Fruit fly (Drosophila melanogaster): Measurements from ENCODE around the gene Ube4A.
A peak's percentile ranks its signal among the peaks of the same experiment; 100 is the strongest.

Ube4A gene

dm6 chr2L:6610683-6611373 is 47.5 kb upstream of the Ube4A start, which contains the start of gene CG11050 (continued):
- peak; percentile 81 for TF ChIP-seq CG12942 (GFP tag; optimal IDR thresholded peaks at IDR 0.05)
- peak; percentile 79 for TF ChIP-seq phol (tag; optimal IDR thresholded peaks at IDR 0.05)
- peak; percentile 94 for TF ChIP-seq nerfin-1 (tag; optimal IDR thresholded peaks at IDR 0.05)
- TF ChIP-seq dpn (GFP tag; optimal IDR thresholded peaks at IDR 0.05): peak; percentile 84 to 90
- peak; percentile 85 for TF ChIP-seq chn (GFP tag; optimal IDR thresholded peaks at IDR 0.05)
- TF ChIP-seq CG6272 (GFP tag; IDR thresholded peaks at IDR 0.05): peak; percentile 52; the same call in 1 of the 2 replicates
- TF ChIP-seq YL-1 (GFP tag; optimal IDR thresholded peaks at IDR 0.05): peak; percentile 58
- TF ChIP-seq CG32772 (GFP tag; IDR thresholded peaks at IDR 0.05): peak; percentile 46; the same call in 1 of the 2 replicates
- TF ChIP-seq CG1602 (GFP tag; optimal IDR thresholded peaks at IDR 0.05): peak; percentile 70
- peak; percentile 60 for TF ChIP-seq amos (GFP tag; IDR thresholded peaks at IDR 0.05; ENCODE audit: partially characterized antibody)
- peak; percentile 44 for TF ChIP-seq CG17568 (GFP tag; optimal IDR thresholded peaks at IDR 0.05)
- peak; percentile 72 for TF ChIP-seq dmrt99B (tag; optimal IDR thresholded peaks at IDR 0.05)
- TF ChIP-seq CG11398 (GFP tag; optimal IDR thresholded peaks at IDR 0.05): peak; percentile 72
- peak; percentile 74; the same call in 1 of the 3 replicates for TF ChIP-seq CG2199 (GFP tag; IDR thresholded peaks at IDR 0.05)
- TF ChIP-seq CG9727 (GFP tag; optimal IDR thresholded peaks at IDR 0.05): peak; percentile 51
- no peak for TF ChIP-seq peb (GFP tag; IDR thresholded peaks at IDR 0.05)
- TF ChIP-seq br (optimal IDR thresholded peaks at IDR 0.05): no peak
- TF ChIP-seq row (GFP tag; IDR thresholded peaks at IDR 0.05): peak; percentile 74
- no peak for TF ChIP-seq Gsc (GFP tag; IDR thresholded peaks at IDR 0.05)
- TF ChIP-seq CG16779 (GFP tag; IDR thresholded peaks at IDR 0.05): peak; percentile 88
- TF ChIP-seq unc-4 (GFP tag; IDR thresholded peaks at IDR 0.05; ENCODE audit: partially characterized antibody): peak; percentile 48; the same call in 1 of the 2 replicates
- TF ChIP-seq ham (GFP tag; IDR thresholded peaks at IDR 0.05): no peak
- peak; percentile 52 for TF ChIP-seq CG18599 (GFP tag; optimal IDR thresholded peaks at IDR 0.05)
- TF ChIP-seq pita (GFP tag; optimal IDR thresholded peaks at IDR 0.05): peak; percentile 90
- TF ChIP-seq slbo (GFP tag; IDR thresholded peaks at IDR 0.05): peak; percentile 89
- TF ChIP-seq Atf3 (GFP tag; optimal IDR thresholded peaks at IDR 0.05): peak; percentile 97

- TF ChIP-seq Ssrp (tag; optimal IDR thresholded peaks at IDR 0.05): peak; percentile 18
- TF ChIP-seq inv (GFP tag; IDR thresholded peaks at IDR 0.05; ENCODE audit: partially characterized antibody): no peak
- no peak for TF ChIP-seq CG1602 (GFP tag; optimal IDR thresholded peaks at IDR 0.05)
- no peak for TF ChIP-seq aop (GFP tag; IDR thresholded peaks at IDR 0.05)
- peak; percentile 47 for TF ChIP-seq CG11504 (tag; optimal IDR thresholded peaks at IDR 0.05)
- peak; percentile 13 for TF ChIP-seq Oli (tag; optimal IDR thresholded peaks at IDR 0.05)
- peak; percentile 24 for TF ChIP-seq tap (tag; optimal IDR thresholded peaks at IDR 0.05)
- TF ChIP-seq chm (GFP tag; IDR thresholded peaks at IDR 0.05): no peak
- peak; percentile 1 for TF ChIP-seq CG8290 (GFP tag; optimal IDR thresholded peaks at IDR 0.05)
- TF ChIP-seq CG8290 (tag; optimal IDR thresholded peaks at IDR 0.05): no peak
- 0 out of 2 replicates have a peak, but pooled peaks have one; percentile 13 for TF ChIP-seq lmd (GFP tag; IDR thresholded peaks at IDR 0.05)
- TF ChIP-seq Hmx (GFP tag; optimal IDR thresholded peaks at IDR 0.05): no peak
- 0 out of 2 replicates have a peak, but pooled peaks have one; percentile 15 for TF ChIP-seq CG32767 (GFP tag; IDR thresholded peaks at IDR 0.05)
- no peak for TF ChIP-seq hkb (optimal IDR thresholded peaks at IDR 0.05)
- TF ChIP-seq hkb (GFP tag; IDR thresholded peaks at IDR 0.05): peak; percentile 15; the same call in 1 of the 2 replicates
- TF ChIP-seq cg (GFP tag; optimal IDR thresholded peaks at IDR 0.05): peak; percentile 58
- 0 out of 3 replicates have a peak, but pooled peaks have one; percentile 39 for TF ChIP-seq CG2199 (GFP tag; IDR thresholded peaks at IDR 0.05)
- TF ChIP-seq zen (tag; optimal IDR thresholded peaks at IDR 0.05): no peak
- no peak for TF ChIP-seq CG6683 (GFP tag; optimal IDR thresholded peaks at IDR 0.05)
- TF ChIP-seq ap (GFP tag; IDR thresholded peaks at IDR 0.05): no peak
- no peak for TF ChIP-seq CTCF (GFP tag; optimal IDR thresholded peaks at IDR 0.05)
- TF ChIP-seq CG31224 (GFP tag; IDR thresholded peaks at IDR 0.05): 0 out of 2 replicates have a peak, but pooled peaks have one; percentile 13
- TF ChIP-seq crol (GFP tag; IDR thresholded peaks at IDR 0.05): peak; percentile 61
- no peak for TF ChIP-seq CG1832 (GFP tag; optimal IDR thresholded peaks at IDR 0.05)
- TF ChIP-seq CG9437 (GFP tag; optimal IDR thresholded peaks at IDR 0.05): peak; percentile 40
- TF ChIP-seq Taf1 (GFP tag; IDR thresholded peaks at IDR 0.05): no peak
Observed at dm6 chr2L:6611374-6612005, 46.8 kb upstream of the Ube4A start.
